Fruit fly (Drosophila melanogaster): Measurements from ENCODE around the gene Klp3A.

Klp3A gene

DNA sequence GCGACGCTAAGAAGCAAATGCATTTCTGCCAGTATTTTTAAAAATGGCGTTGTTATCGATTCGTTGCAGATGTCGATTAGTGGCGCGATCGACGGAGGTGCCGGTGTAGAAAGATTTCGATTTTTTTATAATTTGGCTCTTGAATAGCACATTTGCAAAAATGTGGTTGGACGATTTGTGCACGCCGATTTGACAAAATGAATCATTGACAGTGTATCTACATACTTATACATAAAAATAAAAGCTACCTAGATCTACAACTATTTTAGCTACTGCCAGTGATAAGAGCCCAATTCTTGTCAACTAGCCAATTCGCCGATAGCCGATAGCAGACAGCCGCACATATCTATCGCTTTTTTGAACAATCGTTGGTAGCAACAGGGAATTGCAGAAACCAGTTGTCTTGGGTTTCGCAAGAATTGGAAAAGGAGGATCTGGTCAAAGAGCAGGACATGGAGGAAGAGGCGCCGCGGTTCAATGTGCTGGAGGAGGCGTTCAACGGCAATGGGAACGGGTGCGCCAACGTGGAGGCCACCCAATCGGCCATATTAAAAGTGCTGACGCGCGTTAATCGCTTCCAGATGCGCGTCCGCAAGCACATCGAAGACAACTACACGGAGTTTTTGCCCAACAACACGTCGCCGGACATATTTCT is at the start of gene Klp3A, which contains the start of gene Zw10 (continued):
- no peak for TF ChIP-seq CG1647 (GFP tag; optimal IDR thresholded peaks at IDR 0.05)
- TF ChIP-seq CG7357 (GFP tag; IDR thresholded peaks at IDR 0.05) = no peak
- peak; percentile 68 for TF ChIP-seq Sin3A (optimal IDR thresholded peaks at IDR 0.05)
- peak; percentile 25 for TF ChIP-seq HmgZ (tag; optimal IDR thresholded peaks at IDR 0.05)
- TF ChIP-seq CG9797 (GFP tag; optimal IDR thresholded peaks at IDR 0.05) = peak; percentile 14
- no peak for TF ChIP-seq CG9437 (GFP tag; optimal IDR thresholded peaks at IDR 0.05)
- no peak for TF ChIP-seq chn (GFP tag; optimal IDR thresholded peaks at IDR 0.05)
- TF ChIP-seq CG10366 (GFP tag; IDR thresholded peaks at IDR 0.05) = no peak
- no peak for TF ChIP-seq unpg (GFP tag; optimal IDR thresholded peaks at IDR 0.05)
- TF ChIP-seq D19A (tag; optimal IDR thresholded peaks at IDR 0.05) = no peak
- peak; percentile 61; the same call in 2 of the 3 replicates for TF ChIP-seq knrl (GFP tag; IDR thresholded peaks at IDR 0.05; ENCODE audit: partially characterized antibody)
- TF ChIP-seq lab (GFP tag; optimal IDR thresholded peaks at IDR 0.05) = no peak
- TF ChIP-seq CG14710 (tag; optimal IDR thresholded peaks at IDR 0.05) = peak; percentile 42
- no peak for TF ChIP-seq Dek (tag; optimal IDR thresholded peaks at IDR 0.05)
- no peak for TF ChIP-seq crp (GFP tag; optimal IDR thresholded peaks at IDR 0.05)
- TF ChIP-seq en (GFP tag; optimal IDR thresholded peaks at IDR 0.05) = no peak
- peak; percentile 41 for TF ChIP-seq nmo (GFP tag; optimal IDR thresholded peaks at IDR 0.05)
- no peak for TF ChIP-seq NC2β (GFP tag; optimal IDR thresholded peaks at IDR 0.05)
- peak; percentile 2 for TF ChIP-seq zen (tag; optimal IDR thresholded peaks at IDR 0.05)
- TF ChIP-seq CG11093 (GFP tag; IDR thresholded peaks at IDR 0.05) = no peak
- TF ChIP-seq CG17568 (GFP tag; optimal IDR thresholded peaks at IDR 0.05) = no peak
- no peak for TF ChIP-seq ara (GFP tag; IDR thresholded peaks at IDR 0.05)
- no peak for TF ChIP-seq CG42726 (GFP tag; IDR thresholded peaks at IDR 0.05; ENCODE audit: partially characterized antibody)
- TF ChIP-seq CG7928 (GFP tag; optimal IDR thresholded peaks at IDR 0.05) = no peak
- no peak for TF ChIP-seq ttk (GFP tag; IDR thresholded peaks at IDR 0.05)
- no peak for TF ChIP-seq CG16863 (GFP tag; optimal IDR thresholded peaks at IDR 0.05)
- TF ChIP-seq CG9727 (GFP tag; optimal IDR thresholded peaks at IDR 0.05) = peak; percentile 13
- TF ChIP-seq org-1 (GFP tag; optimal IDR thresholded peaks at IDR 0.05) = no peak
- no peak for TF ChIP-seq YL-1 (GFP tag; optimal IDR thresholded peaks at IDR 0.05)
- no peak for TF ChIP-seq sqz (GFP tag; optimal IDR thresholded peaks at IDR 0.05)
- peak; percentile 70; the same call in 2 of the 3 replicates for TF ChIP-seq CG14860 (GFP tag; IDR thresholded peaks at IDR 0.05; ENCODE audit: partially characterized antibody)
- TF ChIP-seq exex (tag; optimal IDR thresholded peaks at IDR 0.05) = no peak
- no peak for TF ChIP-seq CG12744 (GFP tag; optimal IDR thresholded peaks at IDR 0.05)
- no peak for TF ChIP-seq Opbp (GFP tag; IDR thresholded peaks at IDR 0.05; ENCODE audit: partially characterized antibody)
- no peak for TF ChIP-seq pita (GFP tag; optimal IDR thresholded peaks at IDR 0.05)
- TF ChIP-seq slbo (GFP tag; IDR thresholded peaks at IDR 0.05) = peak; percentile 40
- TF ChIP-seq E2f2 (GFP tag; IDR thresholded peaks at IDR 0.05) = peak; percentile 70
- TF ChIP-seq Dref (GFP tag; IDR thresholded peaks at IDR 0.05) = peak; percentile 63
- TF ChIP-seq gcm2 (GFP tag; optimal IDR thresholded peaks at IDR 0.05) = no peak
- TF ChIP-seq Ravus (GFP tag; IDR thresholded peaks at IDR 0.05) = no peak
- peak; percentile 23 for TF ChIP-seq CG13424 (tag; optimal IDR thresholded peaks at IDR 0.05)
- TF ChIP-seq aop (GFP tag; IDR thresholded peaks at IDR 0.05) = no peak
- TF ChIP-seq CG7963 (GFP tag; IDR thresholded peaks at IDR 0.05; ENCODE audit: partially characterized antibody) = peak; percentile 58; the same call in 1 of the 3 replicates
- TF ChIP-seq Poxn (GFP tag; IDR thresholded peaks at IDR 0.05) = no peak
- peak; percentile 69 for TF ChIP-seq CG13287 (GFP tag; IDR thresholded peaks at IDR 0.05; ENCODE audit: partially characterized antibody)
- TF ChIP-seq Gug (GFP tag; IDR thresholded peaks at IDR 0.05) = peak; percentile 8; the same call in 1 of the 4 replicates
- no peak for TF ChIP-seq CG3065 (GFP tag; optimal IDR thresholded peaks at IDR 0.05)
- TF ChIP-seq MBD-R2 (GFP tag; IDR thresholded peaks at IDR 0.05) = peak; percentile 65
- TF ChIP-seq trem (tag; optimal IDR thresholded peaks at IDR 0.05) = peak; percentile 33
- TF ChIP-seq fd96Cb (tag; optimal IDR thresholded peaks at IDR 0.05) = no peak

All from whole organism, embryonic.